Fruit fly (Drosophila melanogaster): ENCODE measurements around the gene Hsp26.
A peak's percentile ranks its signal among the peaks of the same experiment; 100 is the strongest.

The Hsp26 gene

dm6 chr3L:9373374-9374004 is 3.7 kb downstream of the Hsp26 start (continued):
- TF ChIP-seq Eip74EF (GFP tag; optimal IDR thresholded peaks at IDR 0.05) = peak in 1 of 2 experiments; percentile 53
- peak; percentile 73 for TF ChIP-seq PHDP (tag; optimal IDR thresholded peaks at IDR 0.05)
- TF ChIP-seq HLH4C (GFP tag; IDR thresholded peaks at IDR 0.05; ENCODE audit: partially characterized antibody) = no peak
- no peak for TF ChIP-seq gt (GFP tag; IDR thresholded peaks at IDR 0.05)
- TF ChIP-seq Usf (GFP tag; optimal IDR thresholded peaks at IDR 0.05) = no peak
- no peak; the same call in 1 of the 2 replicates for TF ChIP-seq dati (GFP tag; IDR thresholded peaks at IDR 0.05)
- no peak for TF ChIP-seq jumu (GFP tag; optimal IDR thresholded peaks at IDR 0.05)
- TF ChIP-seq ab (GFP tag; optimal IDR thresholded peaks at IDR 0.05) = no peak
- peak; percentile 88 for TF ChIP-seq lab (GFP tag; optimal IDR thresholded peaks at IDR 0.05)
- TF ChIP-seq CG8478 (optimal IDR thresholded peaks at IDR 0.05) = no peak
- TF ChIP-seq ind (GFP tag; optimal IDR thresholded peaks at IDR 0.05) = peak; percentile 71
- TF ChIP-seq Atf-2 (GFP tag; optimal IDR thresholded peaks at IDR 0.05) = no peak
- TF ChIP-seq pzg (GFP tag; optimal IDR thresholded peaks at IDR 0.05) = no peak
- peak; percentile 80 for TF ChIP-seq so (GFP tag; IDR thresholded peaks at IDR 0.05)
- no peak for TF ChIP-seq C15 (GFP tag; IDR thresholded peaks at IDR 0.05)
- TF ChIP-seq Dref (GFP tag; IDR thresholded peaks at IDR 0.05) = no peak
- TF ChIP-seq CG11695 (GFP tag; IDR thresholded peaks at IDR 0.05) = peak; percentile 89
- peak; percentile 66 for TF ChIP-seq CG17385 (GFP tag; optimal IDR thresholded peaks at IDR 0.05)
- no peak for TF ChIP-seq dimm (GFP tag; IDR thresholded peaks at IDR 0.05)
- TF ChIP-seq CG4820 (GFP tag; optimal IDR thresholded peaks at IDR 0.05) = peak; percentile 59
- no peak for TF ChIP-seq dm (GFP tag; optimal IDR thresholded peaks at IDR 0.05)
- peak; percentile 17 for TF ChIP-seq Chrac-16 (GFP tag; optimal IDR thresholded peaks at IDR 0.05)
- no peak for TF ChIP-seq luna (GFP tag; optimal IDR thresholded peaks at IDR 0.05)
- no peak for TF ChIP-seq pb (GFP tag; optimal IDR thresholded peaks at IDR 0.05)
- TF ChIP-seq Elba2 (GFP tag; optimal IDR thresholded peaks at IDR 0.05) = no peak
- no peak for TF ChIP-seq CG8290 (GFP tag; optimal IDR thresholded peaks at IDR 0.05)
- TF ChIP-seq CG8290 (tag; optimal IDR thresholded peaks at IDR 0.05) = peak in 1 of 2 experiments; percentile 57
- no peak for TF ChIP-seq CG15073 (GFP tag; optimal IDR thresholded peaks at IDR 0.05)
- TF ChIP-seq otp (GFP tag; IDR thresholded peaks at IDR 0.05) = peak; percentile 11; the same call in 1 of the 3 replicates
- TF ChIP-seq CG11560 (tag; IDR thresholded peaks at IDR 0.05) = no peak
- no peak for TF ChIP-seq CG2889 (GFP tag; IDR thresholded peaks at IDR 0.05)
- peak; percentile 9 for TF ChIP-seq psq (GFP tag; optimal IDR thresholded peaks at IDR 0.05)
- peak in 1 of 2 experiments; percentile 43 for TF ChIP-seq Hr78 (GFP tag; optimal IDR thresholded peaks at IDR 0.05)
- no peak for TF ChIP-seq CG7963 (GFP tag; IDR thresholded peaks at IDR 0.05; ENCODE audit: partially characterized antibody)
- TF ChIP-seq trem (tag; optimal IDR thresholded peaks at IDR 0.05) = peak; percentile 56
- 0 out of 3 replicates have a peak, but pooled peaks have one; percentile 62 for TF ChIP-seq gce (GFP tag; IDR thresholded peaks at IDR 0.05)
- no peak for TF ChIP-seq CG7786 (GFP tag; optimal IDR thresholded peaks at IDR 0.05)
- TF ChIP-seq Abd-B (GFP tag; optimal IDR thresholded peaks at IDR 0.05) = no peak
- peak; percentile 80 for TF ChIP-seq unpg (GFP tag; optimal IDR thresholded peaks at IDR 0.05)
- TF ChIP-seq sens-2 (GFP tag; IDR thresholded peaks at IDR 0.05) = peak; percentile 73
- peak; percentile 73 for TF ChIP-seq Xbp1 (GFP tag; optimal IDR thresholded peaks at IDR 0.05)
- TF ChIP-seq CG10979 (tag; optimal IDR thresholded peaks at IDR 0.05) = peak; percentile 73
- TF ChIP-seq ttk (GFP tag; IDR thresholded peaks at IDR 0.05) = no peak
- TF ChIP-seq CoRest (tag; optimal IDR thresholded peaks at IDR 0.05) = peak; percentile 69
- TF ChIP-seq Six4 (GFP tag; optimal IDR thresholded peaks at IDR 0.05) = peak; percentile 43
- peak; percentile 66 for TF ChIP-seq sd (tag; optimal IDR thresholded peaks at IDR 0.05)
- TF ChIP-seq gsb (GFP tag; IDR thresholded peaks at IDR 0.05) = peak; percentile 17; the same call in 1 of the 2 replicates
- no peak for TF ChIP-seq en (GFP tag; optimal IDR thresholded peaks at IDR 0.05)
- no peak for TF ChIP-seq mam (GFP tag; optimal IDR thresholded peaks at IDR 0.05)
- TF ChIP-seq CG18764 (GFP tag; optimal IDR thresholded peaks at IDR 0.05) = peak; percentile 36
- TF ChIP-seq Atf3 (GFP tag; optimal IDR thresholded peaks at IDR 0.05) = no peak
